Fruit fly (Drosophila melanogaster) whole organism, prepupa: Measurements from ENCODE around the gene CG43672.

Source experiments
- Blimp-1 ChIP-seq: fragments of 200-800 bp; sonication (Bioruptor generic); optimal IDR thresholded peaks from 3 replicates; lab custom pipeline; 2017; ENCODE audit warnings: missing biosample characterization, missing genetic modification characterization, mild to moderate bottlenecking, moderate library complexity, missing genetic modification reagents
- CG15336 ChIP-seq: fragments of 200-800 bp; sonication (Bioruptor generic); IDR thresholded peaks from 2 replicates; pipeline ENCODE4 v1.3.6; 2022; ENCODE audit warnings: missing biosample characterization, missing genetic modification characterization
- CG1621 ChIP-seq: fragments of 200-800 bp; sonication (Bioruptor generic); optimal IDR thresholded peaks from 3 replicates; lab custom pipeline; 2018; ENCODE audit warnings: missing biosample characterization, mild to moderate bottlenecking, missing genetic modification characterization
- CG16779 ChIP-seq: fragments of 200-800 bp; sonication (Bioruptor generic); optimal IDR thresholded peaks from 3 replicates; lab custom pipeline; 2017; ENCODE audit warnings: missing biosample characterization, mild to moderate bottlenecking, missing genetic modification characterization
- CG3032 ChIP-seq: fragments of 200-800 bp; optimal IDR thresholded peaks from 2 replicates; lab custom pipeline; 2019; ENCODE audit warnings: missing biosample characterization, mild to moderate bottlenecking, missing genetic modification characterization, moderate library complexity
- CG31627 ChIP-seq: fragments of 200-800 bp; sonication (Bioruptor generic); optimal IDR thresholded peaks from 3 replicates; lab custom pipeline; 2016; ENCODE audit warnings: missing biosample characterization, missing genetic modification characterization
- CG32006 ChIP-seq: fragments of 200-800 bp; sonication (Bioruptor generic); optimal IDR thresholded peaks from 3 replicates; lab custom pipeline; 2017; ENCODE audit warnings: missing biosample characterization, mild to moderate bottlenecking, missing genetic modification characterization
- CG3919 ChIP-seq: fragments of 200-800 bp; sonication (Bioruptor generic); optimal IDR thresholded peaks from 3 replicates; lab custom pipeline; 2016; ENCODE audit warnings: missing biosample characterization, missing genetic modification characterization
- CG4318 ChIP-seq: fragments of 200-800 bp; sonication (Bioruptor generic); optimal IDR thresholded peaks from 3 replicates; lab custom pipeline; 2017; ENCODE audit warnings: missing biosample characterization, mild to moderate bottlenecking, missing genetic modification characterization
- CG6276 ChIP-seq: fragments of 200-800 bp; sonication (Bioruptor generic); optimal IDR thresholded peaks from 2 replicates; lab custom pipeline; 2017; ENCODE audit warnings: missing biosample characterization, mild to moderate bottlenecking, missing genetic modification characterization
- CG7368 ChIP-seq: fragments of 200-800 bp; sonication (Bioruptor generic); optimal IDR thresholded peaks from 3 replicates; lab custom pipeline; 2016; ENCODE audit warnings: missing biosample characterization, missing genetic modification characterization
- CG8119 ChIP-seq: fragments of 200-800 bp; sonication (Bioruptor generic); IDR thresholded peaks from 3 replicates; pipeline ENCODE4 v1.3.6; 2022; ENCODE audit warnings: missing biosample characterization, missing genetic modification characterization
- CG8319 ChIP-seq: fragments of 200-800 bp; sonication (Bioruptor generic); optimal IDR thresholded peaks from 3 replicates; lab custom pipeline; 2016; ENCODE audit warnings: missing biosample characterization, missing genetic modification characterization
- CG8632 ChIP-seq: fragments of 200-800 bp; sonication (Bioruptor generic); optimal IDR thresholded peaks from 3 replicates; lab custom pipeline; 2016; ENCODE audit warnings: missing biosample characterization, missing genetic modification characterization
- CG9139 ChIP-seq: fragments of 200-800 bp; sonication (Bioruptor generic); optimal IDR thresholded peaks from 3 replicates; lab custom pipeline; 2017; ENCODE audit warnings: missing biosample characterization, mild to moderate bottlenecking, missing genetic modification characterization
- Eip75B ChIP-seq: fragments of 200-800 bp; sonication (Bioruptor generic); optimal IDR thresholded peaks from 3 replicates; lab custom pipeline; 2016; ENCODE audit warnings: missing biosample characterization, missing genetic modification characterization
- Eip78C ChIP-seq: fragments of 200-800 bp; sonication (Bioruptor generic); peaks from one replicate; lab custom pipeline; 2016; ENCODE audit warnings: missing biosample characterization, missing genetic modification characterization
- Ets21C ChIP-seq: fragments of 200-800 bp; sonication (Bioruptor generic); optimal IDR thresholded peaks from 3 replicates; lab custom pipeline; 2016; ENCODE audit warnings: missing biosample characterization, missing genetic modification characterization
- Ets96B ChIP-seq: fragments of 200-800 bp; optimal IDR thresholded peaks from 2 replicates; lab custom pipeline; 2019; ENCODE audit warnings: missing biosample characterization, mild to moderate bottlenecking, missing genetic modification characterization, moderate library complexity
- Hr38 ChIP-seq: sonication (Bioruptor generic); optimal IDR thresholded peaks from 2 replicates; lab custom pipeline; 2016; ENCODE audit warnings: missing biosample characterization, missing genetic modification characterization
- Hr4 ChIP-seq: fragments of 200-800 bp; sonication (Bioruptor generic); optimal IDR thresholded peaks from 3 replicates; lab custom pipeline; 2016; ENCODE audit warnings: missing biosample characterization, missing genetic modification characterization
- Lpt ChIP-seq: fragments of 200-800 bp; sonication (Bioruptor generic); optimal IDR thresholded peaks from 3 replicates; lab custom pipeline; 2016; ENCODE audit warnings: missing biosample characterization, missing genetic modification characterization
- OdsH ChIP-seq: fragments of 200-800 bp; sonication (Bioruptor generic); optimal IDR thresholded peaks from 3 replicates; lab custom pipeline; 2016; ENCODE audit warnings: missing biosample characterization, missing genetic modification characterization
- Sox102F ChIP-seq: fragments of 200-800 bp; sonication (Bioruptor generic); optimal IDR thresholded peaks from 2 replicates; lab custom pipeline; 2016; ENCODE audit warnings: missing biosample characterization, mild to moderate bottlenecking, missing genetic modification characterization
- Sox15 ChIP-seq: fragments of 200-800 bp; sonication (Bioruptor generic); optimal IDR thresholded peaks from 3 replicates; lab custom pipeline; 2016; ENCODE audit warnings: missing biosample characterization, missing genetic modification characterization
- achi ChIP-seq: fragments of 200-800 bp; sonication (Bioruptor generic); optimal IDR thresholded peaks from 3 replicates; lab custom pipeline; 2016; ENCODE audit warnings: missing biosample characterization, missing genetic modification characterization
- dsx ChIP-seq: fragments of 200-800 bp; optimal IDR thresholded peaks from 3 replicates; lab custom pipeline; 2019; ENCODE audit warnings: missing biosample characterization, mild to moderate bottlenecking, missing genetic modification characterization, moderate library complexity; ENCODE audit not compliant: poor library complexity, severe bottlenecking
- eg ChIP-seq: fragments of 200-800 bp; sonication (Bioruptor generic); IDR thresholded peaks from 3 replicates; pipeline ENCODE4 v1.3.6; 2022; ENCODE audit warnings: missing biosample characterization, missing genetic modification characterization
- esn ChIP-seq: fragments of 200-800 bp; sonication (Bioruptor generic); optimal IDR thresholded peaks from 2 replicates; lab custom pipeline; 2016; ENCODE audit warnings: missing biosample characterization, mild to moderate bottlenecking, missing genetic modification characterization, moderate library complexity
- fd59A ChIP-seq: fragments of 200-800 bp; sonication (Bioruptor generic); optimal IDR thresholded peaks from 2 replicates; lab custom pipeline; 2017; ENCODE audit warnings: missing biosample characterization, mild to moderate bottlenecking, missing genetic modification characterization, missing genetic modification reagents
- fd85E ChIP-seq: fragments of 200-800 bp; sonication (Bioruptor generic); optimal IDR thresholded peaks from 3 replicates; lab custom pipeline; 2016; ENCODE audit warnings: missing biosample characterization, missing genetic modification characterization
- fkh ChIP-seq: fragments of 200-800 bp; sonication (Bioruptor generic); optimal IDR thresholded peaks from 3 replicates; lab custom pipeline; 2017; ENCODE audit warnings: missing biosample characterization, mild to moderate bottlenecking, missing genetic modification characterization, moderate library complexity
- net ChIP-seq: fragments of 200-800 bp; sonication (Bioruptor generic); optimal IDR thresholded peaks from 3 replicates; lab custom pipeline; 2016; ENCODE audit warnings: missing biosample characterization, missing genetic modification characterization
- salr ChIP-seq, 2 experiments: fragments of 200-800 bp; sonication (Bioruptor generic); optimal IDR thresholded peaks; 3 replicates each; lab custom pipeline; 2016 to 2018; ENCODE audit warnings: missing biosample characterization in 2 of 2, missing genetic modification characterization in 2 of 2, mild to moderate bottlenecking in 1 of 2
- ss ChIP-seq, 2 experiments: fragments of 200-800 bp; sonication (Bioruptor generic); optimal IDR thresholded peaks; 2 replicates in 1 of 2; 3 replicates in 1 of 2; lab custom pipeline; 2017 to 2018; ENCODE audit warnings: mild to moderate bottlenecking in 2 of 2, missing biosample characterization in 2 of 2, missing genetic modification characterization in 2 of 2, moderate library complexity in 1 of 2
- vri ChIP-seq: fragments of 200-800 bp; sonication (Bioruptor generic); optimal IDR thresholded peaks from 3 replicates; lab custom pipeline; 2016; ENCODE audit warnings: missing biosample characterization, mild to moderate bottlenecking, missing genetic modification characterization

The CG43672 gene

DNA sequence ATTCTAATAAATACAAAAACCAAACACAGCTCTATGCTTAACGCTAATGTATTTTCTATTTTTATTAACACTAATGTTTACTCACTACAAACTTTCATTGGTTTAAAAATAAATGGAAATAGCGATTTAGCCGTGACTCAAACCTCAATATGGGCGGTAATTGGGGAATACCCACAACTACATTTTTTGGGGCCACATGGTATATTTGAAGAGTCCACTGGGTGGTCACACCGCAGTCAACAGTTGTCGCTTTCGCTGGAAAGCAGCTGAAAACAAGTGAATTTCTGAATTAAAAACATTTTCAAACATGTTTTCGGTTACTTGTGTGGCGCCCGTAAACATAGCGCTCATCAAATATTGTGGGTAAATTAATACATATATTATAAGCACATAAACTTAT lies 23.8 kb upstream of the CG43672 start, which contains the start of gene Mvd:
Gene Mvd, plus strand, starts transcription at position 222 of the 400 bp plus-strand sequence.
- TF ChIP-seq Blimp-1 (GFP tag; lab: Kevin White, UChicago) (peak; percentile 65), Sox102F (GFP tag; lab: Kevin White, UChicago) (no peak), Eip78C (GFP tag; lab: Kevin White, UChicago) (peak; percentile 64), CG3032 (tag; lab: Kevin White, UChicago) (peak; percentile 6), fkh (GFP tag; lab: Kevin White, UChicago) (peak; percentile 90)
- TF ChIP-seq, all 60 proteins: peak for 4

DNA sequence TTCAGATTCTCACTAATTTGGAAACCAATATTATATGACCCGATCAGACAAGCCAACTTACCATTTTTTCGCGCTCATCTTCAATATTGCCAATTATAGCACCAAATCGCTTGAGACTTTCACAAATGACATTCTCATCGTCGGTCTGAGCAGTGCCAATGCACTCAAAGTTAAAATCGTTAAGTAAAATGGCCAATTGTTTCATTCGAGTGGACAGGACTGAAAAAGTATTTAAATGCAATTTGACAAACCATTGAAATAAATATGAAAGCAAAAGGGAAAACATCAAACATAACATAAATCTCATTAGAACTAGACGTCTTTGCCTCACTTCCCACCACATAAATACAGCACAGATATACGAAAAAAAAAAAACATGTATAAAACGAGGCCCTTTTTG lies 16.7 kb upstream of the CG43672 start, which contains the start of gene CG8260:
Gene CG8260, plus strand, starts transcription at position 301 of the 400 bp plus-strand sequence.
- TF ChIP-seq Eip78C (GFP tag; lab: Kevin White, UChicago), result no peak
- no peak for TF ChIP-seq Ets21C (GFP tag; lab: Kevin White, UChicago)
- TF ChIP-seq Ets96B (tag; lab: Kevin White, UChicago), result no peak
- TF ChIP-seq CG16779 (tag; lab: Kevin White, UChicago), result no peak
- TF ChIP-seq Eip75B (GFP tag; lab: Kevin White, UChicago), result no peak
- no peak for TF ChIP-seq CG32006 (GFP tag; lab: Kevin White, UChicago)
- TF ChIP-seq CG3032 (tag; lab: Kevin White, UChicago), result no peak

DNA sequence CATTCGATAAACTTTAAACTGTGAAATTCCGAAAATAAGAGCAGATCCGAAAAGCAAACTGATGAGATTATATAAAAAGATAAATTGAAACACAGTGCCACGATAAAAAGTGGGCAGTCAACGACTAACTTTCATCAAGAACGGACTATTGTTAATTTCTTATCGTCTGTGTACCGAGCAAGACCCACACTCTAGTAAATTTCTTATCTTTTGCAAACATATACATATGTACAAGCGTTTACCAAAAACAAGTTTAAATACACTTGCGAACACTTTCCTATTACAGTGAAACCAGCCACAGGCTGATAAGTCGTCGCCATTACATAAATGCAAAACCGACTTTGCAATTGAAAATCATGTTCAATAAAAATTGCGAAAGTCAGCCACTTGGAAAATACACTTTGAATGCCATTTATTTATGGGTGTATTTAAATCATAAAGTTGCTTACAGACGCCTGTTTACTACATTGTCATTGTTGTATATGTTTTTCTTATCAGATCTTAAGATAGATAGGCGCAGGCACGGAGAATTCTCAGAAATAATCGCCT lies 14.0 kb upstream of the CG43672 start:
- TF ChIP-seq CG7368 (GFP tag; lab: Kevin White, UChicago), result no peak
- no peak for TF ChIP-seq CG4318 (GFP tag; lab: Kevin White, UChicago)
- no peak for TF ChIP-seq ss (GFP tag; optimal IDR thresholded peaks at IDR 0.05; lab: Kevin White, UChicago)
- no peak for TF ChIP-seq CG32006 (GFP tag; lab: Kevin White, UChicago)
- peak; percentile 37 for TF ChIP-seq vri (GFP tag; lab: Kevin White, UChicago)
- no peak for TF ChIP-seq fd85E
- no peak for TF ChIP-seq esn (GFP tag; lab: Kevin White, UChicago)
- TF ChIP-seq CG8632 (GFP tag; lab: Kevin White, UChicago), result no peak
- no peak for TF ChIP-seq Sox15
- no peak for TF ChIP-seq CG31627
- TF ChIP-seq Ets96B (tag; lab: Kevin White, UChicago), result no peak
- no peak for TF ChIP-seq Hr38
- no peak for TF ChIP-seq Lpt (GFP tag; lab: Kevin White, UChicago)
- TF ChIP-seq achi (GFP tag; lab: Kevin White, UChicago), result no peak
- TF ChIP-seq CG15336, result no peak
- TF ChIP-seq dsx (GFP tag; lab: Kevin White, UChicago), result no peak
- no peak for TF ChIP-seq Blimp-1 (GFP tag; lab: Kevin White, UChicago)
- no peak for TF ChIP-seq OdsH
- TF ChIP-seq Hr4 (GFP tag; lab: Kevin White, UChicago), result no peak
- TF ChIP-seq fkh (GFP tag; lab: Kevin White, UChicago), result peak; percentile 50
- no peak for TF ChIP-seq CG6276 (GFP tag; lab: Kevin White, UChicago)
- TF ChIP-seq CG9139, result no peak
- TF ChIP-seq Eip78C (GFP tag; lab: Kevin White, UChicago), result peak; percentile 20
- TF ChIP-seq fd59A (GFP tag; lab: Kevin White, UChicago), result no peak
- TF ChIP-seq CG3919 (GFP tag; lab: Kevin White, UChicago), result no peak

DNA sequence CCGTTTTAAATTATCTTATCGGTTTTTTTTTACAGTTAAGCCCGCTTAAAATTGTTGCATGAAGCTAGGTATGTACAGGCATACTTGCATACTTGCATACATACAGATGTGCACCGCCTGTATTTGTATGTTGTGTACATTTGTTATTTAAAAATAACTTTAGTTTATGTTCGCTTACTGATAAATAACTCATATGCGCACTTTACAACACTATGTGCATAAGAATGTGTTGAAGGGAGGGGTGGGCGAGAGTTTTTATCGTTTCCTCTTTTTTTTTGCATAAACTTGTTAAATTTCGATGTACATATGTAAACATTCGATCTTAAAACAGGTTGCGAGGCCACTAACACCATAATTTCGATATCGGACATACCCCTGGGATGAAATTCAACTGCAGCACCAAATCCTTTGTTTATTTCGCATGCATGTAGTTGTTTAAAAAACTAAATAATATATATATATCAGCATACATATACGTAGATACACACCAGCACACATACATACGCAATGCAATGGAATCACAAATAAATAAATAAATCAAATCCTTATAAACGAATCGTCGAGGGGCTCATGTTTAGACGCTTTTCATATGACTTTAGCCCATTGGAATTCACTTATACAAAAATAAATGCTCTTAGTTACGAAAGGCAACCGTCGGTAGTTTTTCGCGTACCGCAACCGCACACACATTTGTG lies 12.9 kb upstream of the CG43672 start:
- TF ChIP-seq Sox102F (GFP tag; lab: Kevin White, UChicago), result no peak
- no peak for TF ChIP-seq CG8119 (GFP tag; lab: Robert Waterston, UW)
- TF ChIP-seq OdsH, result no peak
- TF ChIP-seq eg (GFP tag; lab: Robert Waterston, UW), result no peak
- TF ChIP-seq salr (GFP tag; optimal IDR thresholded peaks at IDR 0.05; lab: Kevin White, UChicago), result no peak
- no peak for TF ChIP-seq CG15336
- no peak for TF ChIP-seq fd85E
- TF ChIP-seq CG9139, result no peak
- TF ChIP-seq fkh (GFP tag; lab: Kevin White, UChicago), result no peak
- TF ChIP-seq CG8632 (GFP tag; lab: Kevin White, UChicago), result no peak
- TF ChIP-seq net (GFP tag; lab: Kevin White, UChicago), result no peak
- TF ChIP-seq CG3032 (tag; lab: Kevin White, UChicago), result no peak
- no peak for TF ChIP-seq CG1621 (tag; lab: Kevin White, UChicago)
- TF ChIP-seq CG4318 (GFP tag; lab: Kevin White, UChicago), result no peak
- no peak for TF ChIP-seq CG8319 (GFP tag; lab: Kevin White, UChicago)
- TF ChIP-seq Hr38, result no peak
- TF ChIP-seq, all 60 proteins: peak for 0
